Worm (Caenorhabditis elegans): ENCODE measurements around the gene W02B12.1.

Gene W02B12.1

ce11 chrII:11443862-11444261 is 5.0 kb upstream of the W02B12.1 start, which contains the start of gene adbp-1:
Gene adbp-1 (plus strand): TSS chrII:11444162.
- TF ChIP-seq tbx-11 (GFP tag; IDR thresholded peaks at IDR 0.05) (no peak), aly-1 (tag; optimal IDR thresholded peaks at IDR 0.05) (no peak), ama-1 (optimal IDR thresholded peaks at IDR 0.05) (no peak), ceh-13 (GFP tag; optimal IDR thresholded peaks at IDR 0.05) (no peak), hmbx-1 (tag; optimal IDR thresholded peaks at IDR 0.05) (no peak), ceh-36 (tag; optimal IDR thresholded peaks at IDR 0.05) (no peak), hmg-4 (GFP tag; optimal IDR thresholded peaks at IDR 0.05) (no peak), scrt-1 (GFP tag; IDR thresholded peaks at IDR 0.05) (no peak), hnd-1 (tag; optimal IDR thresholded peaks at IDR 0.05) (no peak), tbx-37 (GFP tag; conservative IDR thresholded peaks at IDR 0.05) (no peak), B0310.2 (tag; optimal IDR thresholded peaks at IDR 0.05) (no peak), sea-1 (GFP tag; conservative IDR thresholded peaks at IDR 0.05) (no peak)

- no peak for TF ChIP-seq ceh-13 (GFP tag; optimal IDR thresholded peaks at IDR 0.05)
- no peak for TF ChIP-seq tbx-11 (GFP tag; IDR thresholded peaks at IDR 0.05)
- no peak for TF ChIP-seq ceh-36 (tag; optimal IDR thresholded peaks at IDR 0.05)
- TF ChIP-seq sea-1 (GFP tag; conservative IDR thresholded peaks at IDR 0.05), result no peak
- no peak for TF ChIP-seq hmbx-1 (tag; optimal IDR thresholded peaks at IDR 0.05)
- no peak for TF ChIP-seq tra-4 (tag; optimal IDR thresholded peaks at IDR 0.05)
- no peak for TF ChIP-seq hnd-1 (tag; optimal IDR thresholded peaks at IDR 0.05)
- TF ChIP-seq tbx-37 (GFP tag; conservative IDR thresholded peaks at IDR 0.05), result no peak
- TF ChIP-seq flt-1 (GFP tag; IDR thresholded peaks at IDR 0.05), result no peak
- TF ChIP-seq ets-7 (tag; optimal IDR thresholded peaks at IDR 0.05), result no peak
- no peak for TF ChIP-seq aly-1 (tag; optimal IDR thresholded peaks at IDR 0.05)
- no peak for TF ChIP-seq ama-1 (optimal IDR thresholded peaks at IDR 0.05)
- TF ChIP-seq B0310.2 (tag; optimal IDR thresholded peaks at IDR 0.05), result no peak
Measured at ce11 chrII:11444973-11445372, 3.8 kb upstream of the W02B12.1 start, which contains the start of gene W02B12.13. Gene W02B12.13 (plus strand): TSS chrII:11445273.

- TF ChIP-seq hmg-4 (GFP tag; optimal IDR thresholded peaks at IDR 0.05) (no peak), tra-4 (tag; optimal IDR thresholded peaks at IDR 0.05) (no peak)
Measured at ce11 chrII:11450882-11451281, 2.1 kb downstream of the W02B12.1 start.

DNA sequence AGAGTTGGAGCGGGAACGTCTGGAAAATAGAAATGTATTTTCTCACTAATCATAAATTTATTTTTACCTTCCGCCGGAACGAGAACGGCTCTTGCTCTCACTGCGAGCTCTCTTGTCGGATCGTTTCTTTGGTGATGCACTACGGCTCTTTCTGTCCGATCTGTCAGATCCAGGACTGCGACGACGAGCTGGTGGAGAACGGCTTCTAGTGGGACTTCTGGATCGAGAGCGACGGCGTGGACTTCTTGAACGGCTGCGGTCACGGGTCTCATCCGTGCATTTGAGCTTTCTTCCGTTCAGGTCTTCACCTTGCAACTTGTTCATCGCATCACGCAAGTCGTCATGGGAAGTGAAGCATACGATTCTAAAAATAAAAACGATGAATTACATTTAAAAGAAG is 2.9 kb downstream of the W02B12.1 start:
- TF ChIP-seq flt-1 (GFP tag; IDR thresholded peaks at IDR 0.05), result no peak
- TF ChIP-seq ceh-13 (GFP tag; optimal IDR thresholded peaks at IDR 0.05), result no peak
- TF ChIP-seq pes-1 (GFP tag; IDR thresholded peaks at IDR 0.05), result no peak
- TF ChIP-seq tbx-37 (GFP tag; conservative IDR thresholded peaks at IDR 0.05), result no peak
- no peak for TF ChIP-seq aly-1 (tag; optimal IDR thresholded peaks at IDR 0.05)
- no peak for TF ChIP-seq ceh-36 (tag; optimal IDR thresholded peaks at IDR 0.05)
- TF ChIP-seq hnd-1 (tag; optimal IDR thresholded peaks at IDR 0.05), result no peak
- TF ChIP-seq ets-7 (tag; optimal IDR thresholded peaks at IDR 0.05), result no peak
- no peak for TF ChIP-seq B0310.2 (tag; optimal IDR thresholded peaks at IDR 0.05)
- TF ChIP-seq tbx-11 (GFP tag; IDR thresholded peaks at IDR 0.05), result no peak
- TF ChIP-seq sea-1 (GFP tag; conservative IDR thresholded peaks at IDR 0.05), result no peak
- TF ChIP-seq scrt-1 (GFP tag; IDR thresholded peaks at IDR 0.05), result no peak
- TF ChIP-seq F13C5.2 (tag; optimal IDR thresholded peaks at IDR 0.05), result no peak
- no peak for TF ChIP-seq tra-4 (tag; optimal IDR thresholded peaks at IDR 0.05)
- TF ChIP-seq hmg-4 (GFP tag; optimal IDR thresholded peaks at IDR 0.05), result no peak
- no peak for TF ChIP-seq hmbx-1 (tag; optimal IDR thresholded peaks at IDR 0.05)
- no peak for TF ChIP-seq ama-1 (optimal IDR thresholded peaks at IDR 0.05)

- no peak for TF ChIP-seq flt-1 (GFP tag; IDR thresholded peaks at IDR 0.05)
- TF ChIP-seq F13C5.2 (tag; optimal IDR thresholded peaks at IDR 0.05), result no peak
- no peak for TF ChIP-seq scrt-1 (GFP tag; IDR thresholded peaks at IDR 0.05)
Measured at ce11 chrII:11452498-11453005, 3.7 kb downstream of the W02B12.1 start, which contains the start of gene rsp-2. Gene rsp-2 (minus strand): TSS chrII:11452955.

ce11 chrII:11453025-11453424 is 4.2 kb downstream of the W02B12.1 start, which contains the start of gene rsp-1:
Gene rsp-1 (plus strand): TSS chrII:11453362.
- peak; percentile 4 for TF ChIP-seq F13C5.2 (tag; optimal IDR thresholded peaks at IDR 0.05)
- peak; percentile 55 for TF ChIP-seq hmg-4 (GFP tag; optimal IDR thresholded peaks at IDR 0.05)
- 0 out of 2 replicates have a peak, but pooled peaks have one; percentile 8 for TF ChIP-seq tbx-37 (GFP tag; conservative IDR thresholded peaks at IDR 0.05)
- peak; percentile 73 for TF ChIP-seq aly-1 (tag; optimal IDR thresholded peaks at IDR 0.05)
- TF ChIP-seq hnd-1 (tag; optimal IDR thresholded peaks at IDR 0.05), result no peak
- no peak for TF ChIP-seq sea-1 (GFP tag; conservative IDR thresholded peaks at IDR 0.05)
- peak; percentile 48; the same call in 1 of the 2 replicates for TF ChIP-seq scrt-1 (GFP tag; IDR thresholded peaks at IDR 0.05)
- no peak for TF ChIP-seq ama-1 (optimal IDR thresholded peaks at IDR 0.05)
- TF ChIP-seq tbx-11 (GFP tag; IDR thresholded peaks at IDR 0.05), result no peak
- TF ChIP-seq hmbx-1 (tag; optimal IDR thresholded peaks at IDR 0.05), result no peak
- TF ChIP-seq flt-1 (GFP tag; IDR thresholded peaks at IDR 0.05), result no peak
- no peak for TF ChIP-seq B0310.2 (tag; optimal IDR thresholded peaks at IDR 0.05)
- no peak for TF ChIP-seq ceh-13 (GFP tag; optimal IDR thresholded peaks at IDR 0.05)
- peak; percentile 30 for TF ChIP-seq tra-4 (tag; optimal IDR thresholded peaks at IDR 0.05)
- TF ChIP-seq pes-1 (GFP tag; IDR thresholded peaks at IDR 0.05), result peak; percentile 54; the same call in 1 of the 2 replicates
- peak; percentile 62 for TF ChIP-seq ceh-36 (tag; optimal IDR thresholded peaks at IDR 0.05)
- no peak for TF ChIP-seq ets-7 (tag; optimal IDR thresholded peaks at IDR 0.05)

- no peak for TF ChIP-seq B0310.2 (tag; optimal IDR thresholded peaks at IDR 0.05)
- TF ChIP-seq ets-7 (tag; optimal IDR thresholded peaks at IDR 0.05), result no peak
- no peak for TF ChIP-seq aly-1 (tag; optimal IDR thresholded peaks at IDR 0.05)
Measured at ce11 chrII:11453639-11454038, 4.8 kb downstream of the W02B12.1 start.

- TF ChIP-seq tra-4 (tag; optimal IDR thresholded peaks at IDR 0.05) (no peak), hmg-4 (GFP tag; optimal IDR thresholded peaks at IDR 0.05) (no peak), sea-1 (GFP tag; conservative IDR thresholded peaks at IDR 0.05) (no peak), pes-1 (GFP tag; IDR thresholded peaks at IDR 0.05) (no peak), ets-7 (tag; optimal IDR thresholded peaks at IDR 0.05) (no peak), ama-1 (optimal IDR thresholded peaks at IDR 0.05) (no peak), hmbx-1 (tag; optimal IDR thresholded peaks at IDR 0.05) (no peak), B0310.2 (tag; optimal IDR thresholded peaks at IDR 0.05) (no peak), aly-1 (tag; optimal IDR thresholded peaks at IDR 0.05) (no peak), tbx-37 (GFP tag; conservative IDR thresholded peaks at IDR 0.05) (no peak), scrt-1 (GFP tag; IDR thresholded peaks at IDR 0.05) (no peak), F13C5.2 (tag; optimal IDR thresholded peaks at IDR 0.05) (no peak), tbx-11 (GFP tag; IDR thresholded peaks at IDR 0.05) (no peak)
Measured at ce11 chrII:11455140-11455539, 6.3 kb downstream of the W02B12.1 start.

Data from whole organism, early embryonic.